Worm (Caenorhabditis elegans) whole organism, midembryonic: ENCODE measurements around the gene col-148.

Experiments
- T22C8.4 ChIP-seq: fragments of 200-800 bp; sonication (Bioruptor generic); IDR thresholded peaks from 2 replicates; pipeline ENCODE4 v1.3.6; 2022; ENCODE audit warnings: missing genetic modification characterization, missing compliant biosample characterization
- cog-1 ChIP-seq: sonication (generic microtip); optimal IDR thresholded peaks from 2 replicates; lab custom pipeline; 2016; ENCODE audit warnings: missing genetic modification characterization, missing compliant biosample characterization
- flt-1 ChIP-seq: fragments of 200-800 bp; sonication (Bioruptor generic); IDR thresholded peaks from 2 replicates; pipeline ENCODE4 v1.3.6; 2022; ENCODE audit warnings: missing genetic modification characterization, missing compliant biosample characterization
- ref-1 ChIP-seq: fragments of 200-800 bp; sonication (Bioruptor generic); conservative IDR thresholded peaks from 2 replicates; pipeline ENCODE4 v1.3.6; 2022; ENCODE audit warnings: missing genetic modification reagents, missing genetic modification characterization, missing compliant biosample characterization
- tab-1 ChIP-seq: fragments of 200-800 bp; sonication (Bioruptor generic); IDR thresholded peaks from 2 replicates; pipeline ENCODE4 v1.3.6; 2022; ENCODE audit warnings: missing genetic modification characterization, missing compliant biosample characterization
- ztf-23 ChIP-seq: fragments of 200-800 bp; sonication (Bioruptor generic); IDR thresholded peaks from 2 replicates; pipeline ENCODE4 v1.3.6; 2022; ENCODE audit warnings: missing genetic modification reagents, missing genetic modification characterization, missing compliant biosample characterization

- TF ChIP-seq tab-1 (GFP tag; lab: Robert Waterston, UW) (no peak), T22C8.4 (GFP tag; lab: Robert Waterston, UW) (no peak), ref-1 (no peak), cog-1 (tag; lab: Kevin White, UChicago) (no peak), flt-1 (GFP tag; lab: Robert Waterston, UW) (no peak), ztf-23 (no peak)
Measured at ce11 chrV:10206502-10206901, 35.1 kb upstream of the col-148 start, which contains the start of gene rpc-25.
